Worm (Caenorhabditis elegans) whole organism, L2 larva: ENCODE results near the gene ZK892.5.
A peak's percentile ranks its signal among the peaks of the same experiment; 100 is the strongest.

Experiments
- C34F6.9 ChIP-seq: fragments of 150-350 bp; optimal IDR thresholded peaks from 2 replicates; lab custom pipeline; 2014; ENCODE audit warnings: missing biosample characterization, missing genetic modification characterization
- Y55F3AM.14 ChIP-seq: fragments of 200-800 bp; sonication (Bioruptor generic); optimal IDR thresholded peaks from 2 replicates; lab custom pipeline; 2018; ENCODE audit warnings: mild to moderate bottlenecking, missing genetic modification characterization, missing compliant biosample characterization
- alr-1 ChIP-seq: fragments of 150-350 bp; optimal IDR thresholded peaks from 2 replicates; lab custom pipeline; 2014; ENCODE audit warnings: missing biosample characterization, missing genetic modification characterization
- aly-2 ChIP-seq: fragments of 150-350 bp; optimal IDR thresholded peaks from 2 replicates; lab custom pipeline; 2014; ENCODE audit warnings: missing biosample characterization, missing genetic modification characterization
- ama-1 ChIP-seq: fragments of 150-350 bp; optimal IDR thresholded peaks from 2 replicates; lab custom pipeline; 2018; ENCODE audit warnings: inconsistent platforms
- blmp-1 ChIP-seq: sonication (generic microtip); optimal IDR thresholded peaks from 2 replicates; lab custom pipeline; 2017; ENCODE audit warnings: missing genetic modification characterization, mild to moderate bottlenecking, missing compliant biosample characterization, antibody characterized with exemption, moderate library complexity; ENCODE audit not compliant: insufficient read depth
- ceh-82 ChIP-seq: fragments of 150-350 bp; optimal IDR thresholded peaks from 2 replicates; lab custom pipeline; 2014; ENCODE audit warnings: missing biosample characterization, missing genetic modification characterization
- crh-2 ChIP-seq: sonication (generic microtip); optimal IDR thresholded peaks from 2 replicates; lab custom pipeline; 2017; ENCODE audit warnings: missing biosample characterization, missing genetic modification characterization
- egl-27 ChIP-seq: sonication (generic microtip); optimal IDR thresholded peaks from 3 replicates; lab custom pipeline; 2017; ENCODE audit warnings: missing biosample characterization, missing genetic modification reagents, missing genetic modification characterization
- elt-1 ChIP-seq: fragments of 150-350 bp; optimal IDR thresholded peaks from 2 replicates; lab custom pipeline; 2014; ENCODE audit warnings: missing biosample characterization, missing genetic modification characterization
- fos-1 ChIP-seq: fragments of 150-350 bp; optimal IDR thresholded peaks from 2 replicates; lab custom pipeline; 2014; ENCODE audit warnings: missing biosample characterization, missing genetic modification characterization
- gmeb-1 ChIP-seq: fragments of 150-350 bp; optimal IDR thresholded peaks from 2 replicates; lab custom pipeline; 2014; ENCODE audit warnings: missing biosample characterization, missing genetic modification characterization
- lin-11 ChIP-seq: fragments of 150-350 bp; sonication (generic microtip); optimal IDR thresholded peaks from 2 replicates; lab custom pipeline; 2014; ENCODE audit warnings: missing biosample characterization, missing genetic modification characterization, inconsistent platforms, mixed read lengths
- lsy-2 ChIP-seq, 2 experiments: fragments of 150-350 bp in 1 of 2; sonication (generic microtip) in 1 of 2; optimal IDR thresholded peaks; 2 replicates each; lab custom pipeline; 2014 to 2017; ENCODE audit warnings: missing biosample characterization in 2 of 2, missing genetic modification characterization in 2 of 2
- mab-5 ChIP-seq: fragments of 150-350 bp; optimal IDR thresholded peaks from 2 replicates; lab custom pipeline; 2014; ENCODE audit warnings: missing biosample characterization, missing genetic modification characterization
- mdl-1 ChIP-seq, 2 experiments: fragments of 150-350 bp in 1 of 2; sonication (generic microtip) in 1 of 2; optimal IDR thresholded peaks; 2 replicates each; lab custom pipeline; 2017; ENCODE audit warnings: missing biosample characterization in 2 of 2, missing genetic modification characterization in 2 of 2
- nhr-10 ChIP-seq: sonication (generic microtip); optimal IDR thresholded peaks from 2 replicates; lab custom pipeline; 2017; ENCODE audit warnings: missing biosample characterization, missing genetic modification characterization
- nhr-11 ChIP-seq: fragments of 150-350 bp; optimal IDR thresholded peaks from 2 replicates; lab custom pipeline; 2014; ENCODE audit warnings: missing biosample characterization, missing genetic modification characterization
- nhr-12 ChIP-seq: fragments of 150-350 bp; optimal IDR thresholded peaks from 2 replicates; lab custom pipeline; 2014; ENCODE audit warnings: missing biosample characterization, missing genetic modification characterization
- nhr-129 ChIP-seq: fragments of 150-350 bp; optimal IDR thresholded peaks from 2 replicates; lab custom pipeline; 2014; ENCODE audit warnings: missing biosample characterization, missing genetic modification characterization
- nhr-23 ChIP-seq: fragments of 150-350 bp; optimal IDR thresholded peaks from 2 replicates; lab custom pipeline; 2014; ENCODE audit warnings: missing biosample characterization, missing genetic modification reagents, missing genetic modification characterization
- nhr-237 ChIP-seq: fragments of 150-350 bp; optimal IDR thresholded peaks from 2 replicates; lab custom pipeline; 2014; ENCODE audit warnings: missing biosample characterization, missing genetic modification characterization
- nhr-25 ChIP-seq: fragments of 150-350 bp; sonication (generic microtip); optimal IDR thresholded peaks from 3 replicates; lab custom pipeline; 2014; ENCODE audit warnings: missing biosample characterization, missing genetic modification characterization
- nhr-6 ChIP-seq: fragments of 150-350 bp; optimal IDR thresholded peaks from 2 replicates; lab custom pipeline; 2014; ENCODE audit warnings: missing biosample characterization, missing genetic modification characterization
- sem-4 ChIP-seq: fragments of 150-350 bp; optimal IDR thresholded peaks from 2 replicates; lab custom pipeline; 2014; ENCODE audit warnings: missing biosample characterization, missing genetic modification reagents, missing genetic modification characterization
- skn-1 ChIP-seq: sonication (generic microtip); optimal IDR thresholded peaks from 2 replicates; lab custom pipeline; 2017; ENCODE audit warnings: missing biosample characterization, missing genetic modification characterization
- sma-3 ChIP-seq: sonication (generic microtip); optimal IDR thresholded peaks from 2 replicates; lab custom pipeline; 2016; ENCODE audit warnings: missing genetic modification reagents, missing genetic modification characterization, missing compliant biosample characterization
- sma-9 ChIP-seq, 2 experiments: fragments of 150-350 bp in 1 of 2; sonication (generic microtip) in 1 of 2; optimal IDR thresholded peaks; 2 replicates each; lab custom pipeline; 2014 to 2016; ENCODE audit warnings: missing genetic modification characterization in 2 of 2, mild to moderate bottlenecking in 1 of 2, missing biosample characterization in 1 of 2, missing compliant biosample characterization in 1 of 2, missing genetic modification reagents in 1 of 2, moderate library complexity in 1 of 2
- snpc-4 ChIP-seq: fragments of 150-350 bp; optimal IDR thresholded peaks from 2 replicates; lab custom pipeline; 2014; ENCODE audit warnings: missing biosample characterization, missing genetic modification characterization
- unc-39 ChIP-seq: fragments of 150-350 bp; optimal IDR thresholded peaks from 2 replicates; lab custom pipeline; 2014; ENCODE audit warnings: missing biosample characterization, missing genetic modification characterization
- unc-55 ChIP-seq: fragments of 150-350 bp; sonication (generic microtip); optimal IDR thresholded peaks from 3 replicates; lab custom pipeline; 2014; ENCODE audit warnings: missing biosample characterization, missing genetic modification reagents, missing genetic modification characterization
- unc-62 ChIP-seq: fragments of 150-350 bp; optimal IDR thresholded peaks from 2 replicates; lab custom pipeline; 2014; ENCODE audit warnings: missing biosample characterization, missing genetic modification reagents, missing genetic modification characterization
- zag-1 ChIP-seq: fragments of 150-350 bp; optimal IDR thresholded peaks from 2 replicates; lab custom pipeline; 2014; ENCODE audit warnings: missing biosample characterization, missing genetic modification characterization
- ztf-1 ChIP-seq: fragments of 200-800 bp; sonication (Bioruptor generic); conservative IDR thresholded peaks from 2 replicates; pipeline ENCODE4 v1.3.6; 2022; ENCODE audit warnings: missing genetic modification characterization, missing compliant biosample characterization
- ztf-11 ChIP-seq: sonication (generic microtip); optimal IDR thresholded peaks from 2 replicates; lab custom pipeline; 2017; ENCODE audit warnings: missing biosample characterization, missing genetic modification characterization
- ztf-4 ChIP-seq: fragments of 150-350 bp; optimal IDR thresholded peaks from 2 replicates; lab custom pipeline; 2014; ENCODE audit warnings: missing biosample characterization, missing genetic modification characterization

ZK892.5 gene

DNA sequence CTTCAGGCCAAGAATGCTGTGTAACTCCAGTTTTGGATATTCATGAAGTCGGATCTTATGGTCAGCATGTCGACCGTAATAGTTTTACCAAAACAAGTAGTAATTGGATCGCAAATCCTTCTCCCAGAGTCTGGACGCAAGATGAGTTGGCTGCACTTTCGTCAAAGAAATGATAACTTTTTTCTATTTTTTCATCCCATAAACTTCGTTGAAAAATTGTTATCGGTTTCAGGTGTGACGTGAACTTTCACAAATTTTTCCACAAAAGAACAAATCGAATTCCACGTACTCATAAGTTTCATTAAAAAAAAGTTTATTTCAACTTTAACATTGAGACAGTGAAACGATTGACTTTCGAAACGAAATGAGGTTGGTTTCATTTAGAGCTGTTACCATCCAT is at the start of gene ZK892.5:
TSS of gene ZK892.5 (plus strand) at position 301 of the 400 bp plus-strand sequence.
- TF ChIP-seq fos-1 (tag; lab: Kevin White, UChicago), result no peak
- no peak for TF ChIP-seq nhr-23 (tag; lab: Kevin White, UChicago)
- TF ChIP-seq snpc-4 (tag; lab: Kevin White, UChicago), result no peak
- no peak for TF ChIP-seq elt-1
- TF ChIP-seq nhr-6 (tag; lab: Kevin White, UChicago), result no peak
- TF ChIP-seq ztf-11 (tag; lab: Kevin White, UChicago), result no peak
- TF ChIP-seq Y55F3AM.14 (GFP tag; lab: Kevin White, UChicago), result no peak
- TF ChIP-seq mdl-1 (tag; optimal IDR thresholded peaks at IDR 0.05; lab: Kevin White, UChicago), result no peak
- TF ChIP-seq mab-5 (tag; lab: Kevin White, UChicago), result no peak
- no peak for TF ChIP-seq aly-2 (tag; lab: Kevin White, UChicago)
- no peak for TF ChIP-seq lsy-2 (tag; optimal IDR thresholded peaks at IDR 0.05; lab: Kevin White, UChicago)
- no peak for TF ChIP-seq ztf-1
- TF ChIP-seq gmeb-1 (tag; lab: Kevin White, UChicago), result no peak
- no peak for TF ChIP-seq lin-11
- no peak for TF ChIP-seq nhr-11 (tag; lab: Kevin White, UChicago)
- TF ChIP-seq unc-62 (GFP tag; lab: Kevin White, UChicago), result no peak
- TF ChIP-seq skn-1, result no peak
- TF ChIP-seq egl-27 (tag; lab: Kevin White, UChicago), result no peak
- no peak for TF ChIP-seq crh-2 (tag; lab: Kevin White, UChicago)

DNA sequence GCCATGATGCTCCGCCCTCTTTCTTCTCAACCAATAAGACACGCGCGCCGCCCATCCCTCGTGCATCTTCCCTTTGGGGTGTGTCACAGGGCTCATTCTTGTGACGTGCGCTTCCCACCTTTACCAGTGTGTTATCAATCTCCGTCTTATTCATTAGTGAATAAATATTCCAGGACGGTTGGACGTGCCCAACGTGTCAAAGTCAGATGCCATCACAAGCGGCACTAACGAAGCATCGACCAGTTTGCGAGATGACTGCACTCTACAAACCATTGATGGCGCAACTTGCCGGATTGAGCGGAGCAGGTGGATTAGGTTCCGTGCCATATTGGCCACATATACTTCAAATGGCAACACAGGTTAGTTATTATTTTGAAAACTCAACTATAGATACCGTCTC is 47.9 kb upstream of the ZK892.5 start:
- TF ChIP-seq unc-39 (no peak), snpc-4 (tag; lab: Kevin White, UChicago) (no peak), ama-1 (lab: Kevin White, UChicago) (no peak), mab-5 (tag; lab: Kevin White, UChicago) (no peak), ztf-1 (no peak), elt-1 (no peak), ztf-4 (no peak), lin-11 (no peak), nhr-6 (tag; lab: Kevin White, UChicago) (no peak), skn-1 (no peak), nhr-25 (tag; lab: Kevin White, UChicago) (no peak), fos-1 (tag; lab: Kevin White, UChicago) (no peak), C34F6.9 (tag; lab: Kevin White, UChicago) (no peak), nhr-11 (tag; lab: Kevin White, UChicago) (no peak), Y55F3AM.14 (GFP tag; lab: Kevin White, UChicago) (no peak), blmp-1 (tag; lab: Kevin White, UChicago) (no peak), zag-1 (tag; lab: Kevin White, UChicago) (no peak), unc-55 (GFP tag; lab: Kevin White, UChicago) (no peak), alr-1 (no peak), ztf-11 (tag; lab: Kevin White, UChicago) (no peak)

DNA sequence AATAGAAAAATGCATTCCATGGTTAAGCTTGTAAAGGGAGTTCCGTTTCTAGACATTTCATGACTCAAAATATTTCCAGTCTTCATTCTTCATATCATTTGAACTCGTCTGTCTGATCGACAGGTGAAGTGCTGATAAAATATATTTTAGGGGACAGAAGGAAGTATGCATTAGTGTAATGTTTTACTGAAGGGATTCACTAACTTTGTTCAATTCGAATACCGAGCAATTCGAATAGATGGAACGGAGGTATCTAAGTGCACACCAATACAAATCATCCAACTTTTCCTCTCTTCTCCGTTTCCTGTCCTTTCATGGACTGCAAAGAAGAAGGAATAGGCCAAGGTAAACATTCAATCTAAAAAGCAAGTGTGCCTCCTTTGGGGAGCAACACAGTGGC is 44.2 kb upstream of the ZK892.5 start:
- no peak for TF ChIP-seq nhr-129 (tag; lab: Kevin White, UChicago)
- TF ChIP-seq fos-1 (tag; lab: Kevin White, UChicago), result peak; percentile 36
- no peak for TF ChIP-seq aly-2 (tag; lab: Kevin White, UChicago)

DNA sequence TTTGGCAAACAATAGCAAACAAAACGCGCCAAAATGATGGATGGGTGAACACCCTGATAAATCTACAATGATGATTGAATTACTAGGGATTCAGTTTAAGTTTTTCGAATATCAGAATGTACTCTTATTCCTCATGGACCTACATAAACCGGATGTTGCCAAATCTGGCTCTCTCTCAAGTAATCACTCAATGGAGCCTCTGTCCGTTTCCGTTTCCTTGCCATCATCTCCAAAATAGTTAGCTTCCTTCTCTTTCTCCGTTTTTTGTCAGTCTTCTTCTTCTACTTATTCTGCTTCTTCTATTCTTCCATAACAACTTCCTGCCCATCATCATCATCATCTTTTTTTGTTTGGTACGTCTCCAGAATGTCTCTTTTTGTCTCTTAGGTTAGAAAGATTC is 42.7 kb upstream of the ZK892.5 start:
- TF ChIP-seq alr-1, result no peak
- no peak for TF ChIP-seq snpc-4 (tag; lab: Kevin White, UChicago)
- TF ChIP-seq sma-3 (GFP tag; lab: Kevin White, UChicago), result no peak
- TF ChIP-seq Y55F3AM.14 (GFP tag; lab: Kevin White, UChicago), result no peak
- no peak for TF ChIP-seq sem-4 (tag; lab: Kevin White, UChicago)
- TF ChIP-seq nhr-23 (tag; lab: Kevin White, UChicago), result no peak
- TF ChIP-seq skn-1, result no peak
- TF ChIP-seq unc-39, result no peak
- no peak for TF ChIP-seq nhr-12 (tag; lab: Kevin White, UChicago)
- TF ChIP-seq ceh-82, result no peak
- no peak for TF ChIP-seq nhr-25 (tag; lab: Kevin White, UChicago)
- TF ChIP-seq nhr-10 (tag; lab: Kevin White, UChicago), result no peak
- TF ChIP-seq nhr-237 (tag; lab: Kevin White, UChicago), result no peak
- TF ChIP-seq egl-27 (tag; lab: Kevin White, UChicago), result no peak
- no peak for TF ChIP-seq blmp-1 (tag; lab: Kevin White, UChicago)
- no peak for TF ChIP-seq crh-2 (tag; lab: Kevin White, UChicago)
- no peak for TF ChIP-seq nhr-11 (tag; lab: Kevin White, UChicago)
- TF ChIP-seq ztf-4, result no peak
- no peak for TF ChIP-seq sma-9 (GFP tag; optimal IDR thresholded peaks at IDR 0.05; lab: Kevin White, UChicago)
- TF ChIP-seq sma-9 (tag; optimal IDR thresholded peaks at IDR 0.05; lab: Kevin White, UChicago), result no peak
- TF ChIP-seq, all 48 proteins: peak for 0
